Fruit fly (Drosophila melanogaster): ENCODE results near the gene OtopLb.

OtopLb gene

dm6 chr2L:3301755-3302499 is 21.6 kb upstream of the OtopLb start:
- TF ChIP-seq rgr (GFP tag; optimal IDR thresholded peaks at IDR 0.05): peak; percentile 100
- TF ChIP-seq Hr78 (GFP tag; optimal IDR thresholded peaks at IDR 0.05): no peak
- TF ChIP-seq Vsx2 (GFP tag; optimal IDR thresholded peaks at IDR 0.05; ENCODE audit: partially characterized antibody): no peak
- peak; percentile 39 for TF ChIP-seq Dif (GFP tag; optimal IDR thresholded peaks at IDR 0.05; ENCODE audit: partially characterized antibody)
- TF ChIP-seq dmrt93B (GFP tag; optimal IDR thresholded peaks at IDR 0.05): peak; percentile 100
- TF ChIP-seq Hr83 (GFP tag; optimal IDR thresholded peaks at IDR 0.05; ENCODE audit: poor library complexity, severe bottlenecking): peak; percentile 99
- peak; percentile 97 for TF ChIP-seq brk (GFP tag; optimal IDR thresholded peaks at IDR 0.05)
- peak; percentile 100 for TF ChIP-seq br (GFP tag; optimal IDR thresholded peaks at IDR 0.05)
- no peak for TF ChIP-seq Abd-B (GFP tag; optimal IDR thresholded peaks at IDR 0.05)
- TF ChIP-seq OdsH (GFP tag; optimal IDR thresholded peaks at IDR 0.05): peak; percentile 100
- peak; percentile 98 to 100 for TF ChIP-seq foxo (GFP tag; optimal IDR thresholded peaks at IDR 0.05)
- peak; percentile 98 for TF ChIP-seq Rel (GFP tag; optimal IDR thresholded peaks at IDR 0.05)
- peak; percentile 96 for TF ChIP-seq Rel (tag; optimal IDR thresholded peaks at IDR 0.05)
- TF ChIP-seq Mio (GFP tag; optimal IDR thresholded peaks at IDR 0.05): peak; percentile 96
- no peak for TF ChIP-seq pan (optimal IDR thresholded peaks at IDR 0.05)
- TF ChIP-seq Dfd (GFP tag; optimal IDR thresholded peaks at IDR 0.05): peak; percentile 96
- peak; percentile 99 for TF ChIP-seq CG32264 (GFP tag; optimal IDR thresholded peaks at IDR 0.05)
- TF ChIP-seq jim (GFP tag; optimal IDR thresholded peaks at IDR 0.05): peak; percentile 96
- no peak for TF ChIP-seq lola (GFP tag; optimal IDR thresholded peaks at IDR 0.05)
- peak; percentile 97 for TF ChIP-seq CrebA (GFP tag; optimal IDR thresholded peaks at IDR 0.05; ENCODE audit: borderline replicate concordance)
- TF ChIP-seq dl (GFP tag; optimal IDR thresholded peaks at IDR 0.05; ENCODE audit: insufficient read depth in 1 of 2, partially characterized antibody in 2 of 2): peak in 1 of 2 experiments; percentile 7
- TF ChIP-seq ey (GFP tag; optimal IDR thresholded peaks at IDR 0.05): peak; percentile 100
- TF ChIP-seq dsf (GFP tag; optimal IDR thresholded peaks at IDR 0.05; ENCODE audit: borderline replicate concordance): peak; percentile 97
- TF ChIP-seq fru (GFP tag; optimal IDR thresholded peaks at IDR 0.05): peak; percentile 100
- TF ChIP-seq Myc (optimal IDR thresholded peaks at IDR 0.05): peak; percentile 18
- TF ChIP-seq N (GFP tag; optimal IDR thresholded peaks at IDR 0.05): peak; percentile 5
- peak; percentile 99 for TF ChIP-seq Jra (GFP tag; optimal IDR thresholded peaks at IDR 0.05)
- TF ChIP-seq CG9705 (GFP tag; optimal IDR thresholded peaks at IDR 0.05): peak; percentile 100
- peak; percentile 99 for TF ChIP-seq psq (GFP tag; optimal IDR thresholded peaks at IDR 0.05)
- TF ChIP-seq HLH106 (tag; optimal IDR thresholded peaks at IDR 0.05): peak; percentile 100
- peak; percentile 60 for TF ChIP-seq usp (GFP tag; optimal IDR thresholded peaks at IDR 0.05)
- TF ChIP-seq tai (GFP tag; optimal IDR thresholded peaks at IDR 0.05): peak; percentile 99
- peak; percentile 100 for TF ChIP-seq Sp1 (GFP tag; optimal IDR thresholded peaks at IDR 0.05)
- TF ChIP-seq GATAd (GFP tag; optimal IDR thresholded peaks at IDR 0.05): peak; percentile 98
- peak; percentile 99 for TF ChIP-seq sage (GFP tag; optimal IDR thresholded peaks at IDR 0.05)
- TF ChIP-seq h (GFP tag; optimal IDR thresholded peaks at IDR 0.05): peak; percentile 100
- peak; percentile 99 for TF ChIP-seq woc (GFP tag; optimal IDR thresholded peaks at IDR 0.05)
- peak; percentile 100 for TF ChIP-seq sv (GFP tag; optimal IDR thresholded peaks at IDR 0.05)
- TF ChIP-seq Hnf4 (GFP tag; optimal IDR thresholded peaks at IDR 0.05): peak; percentile 99

dm6 chr2L:3301058-3301457 is 20.7 kb upstream of the OtopLb start:
- no peak for TF ChIP-seq jim (GFP tag; optimal IDR thresholded peaks at IDR 0.05)
- TF ChIP-seq usp (GFP tag; optimal IDR thresholded peaks at IDR 0.05): no peak
- TF ChIP-seq Abd-B (GFP tag; optimal IDR thresholded peaks at IDR 0.05): no peak
- no peak for TF ChIP-seq CG9705 (GFP tag; optimal IDR thresholded peaks at IDR 0.05)
- TF ChIP-seq Rel (GFP tag; optimal IDR thresholded peaks at IDR 0.05): no peak
- TF ChIP-seq Rel (tag; optimal IDR thresholded peaks at IDR 0.05): no peak
- TF ChIP-seq br (GFP tag; optimal IDR thresholded peaks at IDR 0.05): no peak
- TF ChIP-seq Vsx2 (GFP tag; optimal IDR thresholded peaks at IDR 0.05; ENCODE audit: partially characterized antibody): no peak
- no peak for TF ChIP-seq GATAd (GFP tag; optimal IDR thresholded peaks at IDR 0.05)
- no peak for TF ChIP-seq Hnf4 (GFP tag; optimal IDR thresholded peaks at IDR 0.05)
- no peak for TF ChIP-seq dmrt93B (GFP tag; optimal IDR thresholded peaks at IDR 0.05)
- TF ChIP-seq Sp1 (GFP tag; optimal IDR thresholded peaks at IDR 0.05): no peak
- no peak for TF ChIP-seq foxo (GFP tag; optimal IDR thresholded peaks at IDR 0.05)
- no peak for TF ChIP-seq sage (GFP tag; optimal IDR thresholded peaks at IDR 0.05)
- no peak for TF ChIP-seq h (GFP tag; optimal IDR thresholded peaks at IDR 0.05)
- no peak for TF ChIP-seq Mio (GFP tag; optimal IDR thresholded peaks at IDR 0.05)
- TF ChIP-seq OdsH (GFP tag; optimal IDR thresholded peaks at IDR 0.05): no peak
- no peak for TF ChIP-seq CrebA (GFP tag; optimal IDR thresholded peaks at IDR 0.05; ENCODE audit: borderline replicate concordance)

Measured in whole organism, wandering third instar larva.